Fruit fly (Drosophila melanogaster): ENCODE results near the gene Icmt.

The Icmt gene

DNA sequence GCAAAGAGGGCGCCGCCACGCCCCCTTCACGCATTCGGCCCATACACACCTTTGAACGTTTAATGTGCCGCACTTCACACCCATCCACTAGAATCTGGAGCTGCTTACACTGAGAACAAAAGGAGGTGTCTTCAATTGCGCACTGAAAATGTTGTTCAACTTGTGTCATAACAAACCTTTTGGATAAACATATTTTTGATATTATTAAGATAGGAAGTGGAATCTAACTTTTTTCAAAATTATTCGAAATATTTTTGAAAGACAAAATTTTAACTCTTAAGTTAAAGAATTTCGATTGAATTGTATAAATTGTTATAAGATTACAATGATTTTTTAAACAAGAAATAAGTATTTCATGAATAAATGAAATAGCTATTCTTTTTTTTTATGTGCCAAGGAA lies 50.2 kb downstream of the Icmt start (continued):
- TF ChIP-seq H15 (GFP tag; IDR thresholded peaks at IDR 0.05): no peak
- no peak for TF ChIP-seq tna (GFP tag; IDR thresholded peaks at IDR 0.05; ENCODE audit: partially characterized antibody)
- no peak for TF ChIP-seq Sox102F (GFP tag; optimal IDR thresholded peaks at IDR 0.05)
- no peak for TF ChIP-seq al (GFP tag; IDR thresholded peaks at IDR 0.05)
- TF ChIP-seq CG17829 (tag; optimal IDR thresholded peaks at IDR 0.05): peak; percentile 50
- peak; percentile 22 for TF ChIP-seq trem (tag; optimal IDR thresholded peaks at IDR 0.05)
- TF ChIP-seq CG8388 (GFP tag; optimal IDR thresholded peaks at IDR 0.05): peak; percentile 64
- TF ChIP-seq CG15601 (tag; optimal IDR thresholded peaks at IDR 0.05): peak; percentile 14
- TF ChIP-seq aop (GFP tag; IDR thresholded peaks at IDR 0.05): peak; percentile 13; the same call in 1 of the 2 replicates
- TF ChIP-seq CG1233 (GFP tag; optimal IDR thresholded peaks at IDR 0.05): peak; percentile 25
- TF ChIP-seq chif (GFP tag; optimal IDR thresholded peaks at IDR 0.05): peak in 1 of 2 experiments; percentile 50
- peak; percentile 44 for TF ChIP-seq CG2202 (tag; optimal IDR thresholded peaks at IDR 0.05)
- TF ChIP-seq CG18262 (tag; optimal IDR thresholded peaks at IDR 0.05): peak; percentile 72
- no peak for TF ChIP-seq CG3281 (GFP tag; optimal IDR thresholded peaks at IDR 0.05)
- TF ChIP-seq CG7556 (GFP tag; optimal IDR thresholded peaks at IDR 0.05): peak; percentile 50
- no peak for TF ChIP-seq CG14441 (GFP tag; IDR thresholded peaks at IDR 0.05)
- TF ChIP-seq CG4820 (GFP tag; optimal IDR thresholded peaks at IDR 0.05): no peak
- peak; percentile 35; the same call in 1 of the 3 replicates for TF ChIP-seq CG17361 (GFP tag; IDR thresholded peaks at IDR 0.05)
- peak; percentile 21 for TF ChIP-seq Oli (tag; optimal IDR thresholded peaks at IDR 0.05)
- peak; percentile 11 for TF ChIP-seq pnt (GFP tag; optimal IDR thresholded peaks at IDR 0.05)
- no peak for TF ChIP-seq CG3995 (GFP tag; optimal IDR thresholded peaks at IDR 0.05)
- TF ChIP-seq pum (GFP tag; optimal IDR thresholded peaks at IDR 0.05): peak; percentile 20
- TF ChIP-seq grau (tag; optimal IDR thresholded peaks at IDR 0.05): peak; percentile 29
- peak; percentile 21 for TF ChIP-seq gcm (GFP tag; optimal IDR thresholded peaks at IDR 0.05)
- peak; percentile 50 for TF ChIP-seq CG4404 (GFP tag; IDR thresholded peaks at IDR 0.05)
- TF ChIP-seq unc-4 (GFP tag; IDR thresholded peaks at IDR 0.05; ENCODE audit: partially characterized antibody): no peak
- TF ChIP-seq D (optimal IDR thresholded peaks at IDR 0.05): no peak
- TF ChIP-seq D (GFP tag; optimal IDR thresholded peaks at IDR 0.05): peak; percentile 10
- peak; percentile 63 for TF ChIP-seq phol (tag; optimal IDR thresholded peaks at IDR 0.05)
- TF ChIP-seq CG14014 (GFP tag; IDR thresholded peaks at IDR 0.05): no peak
- no peak for TF ChIP-seq lov (optimal IDR thresholded peaks at IDR 0.05)
- peak; percentile 56; the same call in 1 of the 3 replicates for TF ChIP-seq lov (GFP tag; IDR thresholded peaks at IDR 0.05)
- no peak for TF ChIP-seq sc (optimal IDR thresholded peaks at IDR 0.05)
- peak; percentile 3 for TF ChIP-seq sc (GFP tag; optimal IDR thresholded peaks at IDR 0.05)
- TF ChIP-seq CG16815 (GFP tag; optimal IDR thresholded peaks at IDR 0.05): peak; percentile 31
- TF ChIP-seq Xbp1 (GFP tag; optimal IDR thresholded peaks at IDR 0.05): peak; percentile 27
- no peak for TF ChIP-seq Ptx1 (GFP tag; IDR thresholded peaks at IDR 0.05)
- peak; percentile 28 for TF ChIP-seq CG3065 (GFP tag; optimal IDR thresholded peaks at IDR 0.05)
- TF ChIP-seq oc (tag; optimal IDR thresholded peaks at IDR 0.05): no peak
- TF ChIP-seq wek (GFP tag; optimal IDR thresholded peaks at IDR 0.05): no peak
- peak; percentile 24 for TF ChIP-seq CG8290 (GFP tag; optimal IDR thresholded peaks at IDR 0.05)
- no peak for TF ChIP-seq CG8290 (tag; optimal IDR thresholded peaks at IDR 0.05)
- peak; percentile 51 for TF ChIP-seq zen (tag; optimal IDR thresholded peaks at IDR 0.05)
- TF ChIP-seq CoRest (tag; optimal IDR thresholded peaks at IDR 0.05): peak; percentile 26
- no peak for TF ChIP-seq Rfx (GFP tag; IDR thresholded peaks at IDR 0.05)
- no peak for TF ChIP-seq CG9215 (GFP tag; IDR thresholded peaks at IDR 0.05)
- TF ChIP-seq CG11398 (GFP tag; optimal IDR thresholded peaks at IDR 0.05): no peak
- TF ChIP-seq Pdp1 (GFP tag; optimal IDR thresholded peaks at IDR 0.05): peak in 1 of 2 experiments; percentile 13
- TF ChIP-seq tio (GFP tag; optimal IDR thresholded peaks at IDR 0.05): peak; percentile 29
- TF ChIP-seq ERR (GFP tag; optimal IDR thresholded peaks at IDR 0.05): no peak
- TF ChIP-seq ac (GFP tag; optimal IDR thresholded peaks at IDR 0.05): peak; percentile 33
- TF ChIP-seq Lhr (GFP tag; optimal IDR thresholded peaks at IDR 0.05): peak; percentile 19

All from whole organism, embryonic.